Worm (Caenorhabditis elegans) whole organism, early embryonic: ENCODE results near the gene T28C12.15.

Source experiments
- F13C5.2 ChIP-seq: sonication (generic microtip); optimal IDR thresholded peaks from 2 replicates; lab custom pipeline; 2017; ENCODE audit warnings: mild to moderate bottlenecking, missing genetic modification characterization, inconsistent platforms, missing compliant biosample characterization
- ama-1 ChIP-seq: fragments of 150-350 bp; optimal IDR thresholded peaks from 2 replicates; lab custom pipeline; 2014
- hmbx-1 ChIP-seq: sonication (generic microtip); optimal IDR thresholded peaks from 2 replicates; lab custom pipeline; 2016; ENCODE audit warnings: mild to moderate bottlenecking, missing genetic modification characterization, missing compliant biosample characterization

ce11 chrV:6281175-6281574 lies 40.4 kb downstream of the T28C12.15 start, which contains the start of the genes K12B6.4 and spe-49:
- TF ChIP-seq F13C5.2 (tag; lab: Kevin White, UChicago) = no peak
- TF ChIP-seq hmbx-1 (tag; lab: Kevin White, UChicago) = no peak
- TF ChIP-seq ama-1 (lab: Kevin White, UChicago) = no peak
